Worm (Caenorhabditis elegans): ENCODE results near the gene ZK970.8.
"Not testable (repeated sequence)": the region's sequence is repeated elsewhere in the genome, so short reads cannot be mapped to it uniquely, and the experiment has no call there.

DNA sequence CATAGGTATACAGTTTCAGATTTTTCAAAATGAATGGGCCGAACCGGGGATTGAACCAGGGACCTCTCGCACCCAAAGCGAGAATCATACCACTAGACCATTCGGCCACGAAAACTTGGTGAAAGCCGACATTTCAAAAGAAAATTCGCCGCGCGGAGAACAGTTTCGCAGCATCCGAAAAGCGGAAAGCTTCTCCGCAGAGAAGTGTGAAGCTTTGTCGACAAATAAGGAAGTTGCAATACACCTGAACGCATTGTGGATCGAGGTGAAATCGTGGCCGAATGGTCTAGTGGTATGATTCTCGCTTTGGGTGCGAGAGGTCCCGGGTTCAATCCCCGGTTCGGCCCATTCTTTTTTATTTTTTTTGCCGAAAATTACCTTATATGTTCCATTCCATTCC, 4.7 kb upstream of the ZK970.8 start:
- not testable (repeated sequence) for TF ChIP-seq F37D6.2 (tag; optimal IDR thresholded peaks at IDR 0.05); lsy-2 (tag; optimal IDR thresholded peaks at IDR 0.05); ztf-11 (tag; optimal IDR thresholded peaks at IDR 0.05); mdl-1 (tag; optimal IDR thresholded peaks at IDR 0.05); fos-1 (tag; optimal IDR thresholded peaks at IDR 0.05); R02D3.7 (tag; optimal IDR thresholded peaks at IDR 0.05); nhr-48 (tag; optimal IDR thresholded peaks at IDR 0.05); pha-4 (GFP tag; IDR thresholded peaks at IDR 0.05); pha-4 (tag; optimal IDR thresholded peaks at IDR 0.05); Y5F2A.4 (GFP tag; optimal IDR thresholded peaks at IDR 0.05)
- 0 out of 2 replicates have a peak, but pooled peaks have one; percentile 28 for TF ChIP-seq ctbp-1 (GFP tag; IDR thresholded peaks at IDR 0.05)

Measured in whole organism, L4 larva.